Worm (Caenorhabditis elegans) whole organism, L4 larva: Measurements from ENCODE around the gene C56C10.9.

ENCODE experiments used
- snpc-4 ChIP-seq: fragments of 150-350 bp; optimal IDR thresholded peaks from 2 replicates; lab custom pipeline; 2014; ENCODE audit warnings: missing biosample characterization, missing genetic modification characterization
- ztf-11 ChIP-seq: fragments of 150-350 bp; optimal IDR thresholded peaks from 2 replicates; lab custom pipeline; 2014; ENCODE audit warnings: missing biosample characterization, missing genetic modification characterization

DNA sequence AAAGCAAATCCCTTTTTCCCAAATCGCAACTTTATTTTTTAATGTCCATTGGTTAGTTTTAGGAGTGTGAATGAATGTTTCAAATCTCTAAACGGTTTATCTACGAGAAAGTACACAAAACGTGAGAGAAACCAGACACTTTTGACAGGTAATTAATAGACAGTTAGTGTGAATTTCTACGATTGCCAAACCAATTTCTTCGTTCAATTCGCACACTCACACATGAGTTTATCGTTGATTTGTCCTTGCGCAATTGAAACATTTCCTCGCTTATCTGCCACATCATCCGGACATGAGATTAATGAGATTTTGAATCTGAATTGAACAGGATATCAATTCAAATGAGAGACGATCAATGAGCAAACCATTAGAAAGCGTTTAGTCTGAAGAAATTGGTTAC, 18.1 kb upstream of the C56C10.9 start:
- TF ChIP-seq snpc-4 (no peak), ztf-11 (tag; lab: Kevin White, UChicago) (no peak)
